Worm (Caenorhabditis elegans): ENCODE measurements around the gene nas-4.

nas-4 gene

ce11 chrIII:6420995-6421404, 5.5 kb upstream of the nas-4 start (continued):
- TF ChIP-seq pha-2 (tag; optimal IDR thresholded peaks at IDR 0.05) (no peak), K09A11.1 (tag; optimal IDR thresholded peaks at IDR 0.05; ENCODE audit: insufficient read depth) (no peak), fkh-10 (GFP tag; optimal IDR thresholded peaks at IDR 0.05) (no peak), unc-3 (GFP tag; conservative IDR thresholded peaks at IDR 0.05) (no peak), unc-3 (tag; optimal IDR thresholded peaks at IDR 0.05) (no peak), unc-86 (tag; optimal IDR thresholded peaks at IDR 0.05) (no peak), elt-4 (tag; optimal IDR thresholded peaks at IDR 0.05) (no peak), ttx-3 (tag; optimal IDR thresholded peaks at IDR 0.05) (no peak), rnt-1 (tag; optimal IDR thresholded peaks at IDR 0.05) (peak; percentile 53), ceh-48 (tag; optimal IDR thresholded peaks at IDR 0.05) (no peak), ama-1 (optimal IDR thresholded peaks at IDR 0.05) (no peak), hlh-30 (tag; optimal IDR thresholded peaks at IDR 0.05; ENCODE audit: insufficient read depth) (peak; percentile 96), nhr-232 (tag; optimal IDR thresholded peaks at IDR 0.05) (no peak), gmeb-2 (tag; optimal IDR thresholded peaks at IDR 0.05) (no peak), tbx-2 (tag; optimal IDR thresholded peaks at IDR 0.05) (peak; percentile 57), sdc-2 (tag; optimal IDR thresholded peaks at IDR 0.05) (no peak), sox-2 (GFP tag; IDR thresholded peaks at IDR 0.05) (no peak), ceh-18 (tag; optimal IDR thresholded peaks at IDR 0.05) (peak; percentile 46), fkh-6 (tag; optimal IDR thresholded peaks at IDR 0.05) (no peak), pros-1 (tag; optimal IDR thresholded peaks at IDR 0.05) (peak; percentile 54), odd-2 (tag; optimal IDR thresholded peaks at IDR 0.05) (no peak), ceh-30 (tag; optimal IDR thresholded peaks at IDR 0.05) (no peak)

- TF ChIP-seq T23F11.4 (GFP tag; optimal IDR thresholded peaks at IDR 0.05): no peak
- TF ChIP-seq pag-3 (tag; optimal IDR thresholded peaks at IDR 0.05; ENCODE audit: borderline replicate concordance): no peak
- TF ChIP-seq tbx-7 (tag; optimal IDR thresholded peaks at IDR 0.05): no peak
- no peak for TF ChIP-seq rnt-1 (tag; optimal IDR thresholded peaks at IDR 0.05)
- no peak for TF ChIP-seq hlh-8 (tag; optimal IDR thresholded peaks at IDR 0.05)
- TF ChIP-seq fkh-6 (tag; optimal IDR thresholded peaks at IDR 0.05): no peak
- TF ChIP-seq hlh-15 (tag; optimal IDR thresholded peaks at IDR 0.05): no peak
- TF ChIP-seq ceh-48 (tag; optimal IDR thresholded peaks at IDR 0.05): no peak
- TF ChIP-seq C08G9.2 (tag; optimal IDR thresholded peaks at IDR 0.05): no peak
- no peak for TF ChIP-seq tbx-2 (tag; optimal IDR thresholded peaks at IDR 0.05)
- no peak for TF ChIP-seq lin-11 (tag; optimal IDR thresholded peaks at IDR 0.05)
Observed at ce11 chrIII:6420201-6420600, 4.7 kb upstream of the nas-4 start.

ce11 chrIII:6419409-6419944, 4.0 kb upstream of the nas-4 start, which contains the start of gene atgl-1:
Gene atgl-1, minus strand, starts transcription at chrIII:6419459.
- TF ChIP-seq ceh-48 (tag; optimal IDR thresholded peaks at IDR 0.05) (no peak), gmeb-2 (tag; optimal IDR thresholded peaks at IDR 0.05) (no peak), ceh-24 (tag; optimal IDR thresholded peaks at IDR 0.05) (no peak)

ce11 chrIII:6418254-6418653, 2.8 kb upstream of the nas-4 start:
- TF ChIP-seq C08G9.2 (tag; optimal IDR thresholded peaks at IDR 0.05) (no peak), che-1 (tag; optimal IDR thresholded peaks at IDR 0.05) (no peak), ztf-16 (tag; optimal IDR thresholded peaks at IDR 0.05) (no peak), tbx-7 (tag; optimal IDR thresholded peaks at IDR 0.05) (no peak), madf-2 (tag; optimal IDR thresholded peaks at IDR 0.05) (no peak), Y22D7AL.16 (tag; optimal IDR thresholded peaks at IDR 0.05) (no peak), hlh-8 (tag; optimal IDR thresholded peaks at IDR 0.05) (no peak), ceh-2 (tag; optimal IDR thresholded peaks at IDR 0.05) (no peak), ttx-3 (tag; optimal IDR thresholded peaks at IDR 0.05) (no peak), elt-4 (tag; optimal IDR thresholded peaks at IDR 0.05) (no peak), ceh-30 (tag; optimal IDR thresholded peaks at IDR 0.05) (no peak), pqm-1 (tag; optimal IDR thresholded peaks at IDR 0.05) (no peak), fkh-10 (GFP tag; optimal IDR thresholded peaks at IDR 0.05) (no peak), pros-1 (tag; optimal IDR thresholded peaks at IDR 0.05) (no peak), ceh-45 (GFP tag; IDR thresholded peaks at IDR 0.05) (no peak)
